Worm (Caenorhabditis elegans): Measurements from ENCODE around the gene R02D5.9.

DNA sequence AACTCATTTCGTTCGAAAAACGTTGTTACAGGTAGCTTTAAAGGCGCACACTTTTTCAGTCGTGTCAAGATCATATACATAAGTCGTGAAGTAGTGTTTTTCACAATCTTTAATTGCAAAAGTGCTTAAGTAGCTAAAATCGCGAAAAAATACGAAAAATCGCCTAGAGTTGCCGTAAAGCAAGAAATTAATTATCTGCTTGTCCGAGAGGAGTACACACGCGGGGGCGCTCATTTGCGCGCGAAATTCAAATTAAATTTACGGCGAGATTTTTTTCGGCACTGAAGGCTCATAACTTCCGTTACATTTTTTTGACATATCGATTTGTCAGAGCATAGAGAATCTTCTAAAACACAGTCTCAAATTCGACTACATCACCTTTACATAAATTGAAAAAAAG lies 50.8 kb downstream of the R02D5.9 start:
- no peak for TF ChIP-seq nhr-71 (tag; optimal IDR thresholded peaks at IDR 0.05)
- no peak for TF ChIP-seq lin-35 (GFP tag; optimal IDR thresholded peaks at IDR 0.05)
- no peak for TF ChIP-seq tbx-2 (tag; optimal IDR thresholded peaks at IDR 0.05)
- TF ChIP-seq skn-1 (tag; optimal IDR thresholded peaks at IDR 0.05): no peak
- no peak for TF ChIP-seq lin-13 (GFP tag; optimal IDR thresholded peaks at IDR 0.05)
- no peak for TF ChIP-seq aly-2 (tag; optimal IDR thresholded peaks at IDR 0.05)
